Fruit fly (Drosophila melanogaster) whole organism, embryonic: ENCODE measurements around the gene CG34453.

Experiments
- Antp ChIP-seq: fragments of 200-800 bp; sonication (Bioruptor generic); optimal IDR thresholded peaks from 3 replicates; lab custom pipeline; 2016; ENCODE audit warnings: missing biosample characterization, missing genetic modification characterization
- B-H1 ChIP-seq: fragments of 200-800 bp; sonication (Bioruptor generic); IDR thresholded peaks from 3 replicates; pipeline ENCODE4 v1.3.6; 2022; ENCODE audit warnings: missing biosample characterization, missing genetic modification characterization
- BtbVII ChIP-seq: fragments of 200-800 bp; sonication (Bioruptor generic); optimal IDR thresholded peaks from 3 replicates; lab custom pipeline; 2017; ENCODE audit warnings: missing biosample characterization, mild to moderate bottlenecking, missing genetic modification characterization
- CG10959 ChIP-seq: fragments of 200-800 bp; sonication (Bioruptor generic); IDR thresholded peaks from 2 replicates; pipeline ENCODE4 v1.3.6; 2022; ENCODE audit warnings: missing biosample characterization, missing genetic modification characterization
- CG11247 ChIP-seq: fragments of 200-800 bp; sonication (Bioruptor generic); IDR thresholded peaks from 2 replicates; pipeline ENCODE4 v1.3.6; 2022; ENCODE audit warnings: missing biosample characterization, missing genetic modification characterization
- CG11504 ChIP-seq: fragments of 200-800 bp; sonication (Bioruptor generic); optimal IDR thresholded peaks from 3 replicates; lab custom pipeline; 2019; ENCODE audit warnings: missing biosample characterization, mild to moderate bottlenecking, missing genetic modification characterization, moderate library complexity
- CG12155 ChIP-seq: fragments of 200-800 bp; sonication (Bioruptor generic); optimal IDR thresholded peaks from 3 replicates; lab custom pipeline; 2016; ENCODE audit warnings: missing biosample characterization, missing genetic modification characterization
- CG1233 ChIP-seq: fragments of 200-800 bp; sonication (Bioruptor generic); optimal IDR thresholded peaks from 4 replicates; lab custom pipeline; 2018; ENCODE audit warnings: missing biosample characterization, mild to moderate bottlenecking, missing genetic modification characterization
- CG12659 ChIP-seq: fragments of 200-800 bp; sonication (Bioruptor generic); optimal IDR thresholded peaks from 3 replicates; lab custom pipeline; 2017; ENCODE audit warnings: mild to moderate bottlenecking, missing biosample characterization, missing genetic modification reagents, missing genetic modification characterization
- CG14860 ChIP-seq: fragments of 200-800 bp; sonication (Bioruptor generic); IDR thresholded peaks from 3 replicates; pipeline ENCODE4 v1.3.6; 2022; ENCODE audit warnings: missing biosample characterization, missing genetic modification characterization; ENCODE audit not compliant: partially characterized antibody
- CG16779 ChIP-seq: fragments of 200-800 bp; sonication (Bioruptor generic); IDR thresholded peaks from 2 replicates; pipeline ENCODE4 v1.3.6; 2022; ENCODE audit warnings: missing biosample characterization, missing genetic modification characterization
- CG18476 ChIP-seq: fragments of 200-800 bp; sonication (Bioruptor generic); optimal IDR thresholded peaks from 2 replicates; lab custom pipeline; 2016; ENCODE audit warnings: missing biosample characterization, mild to moderate bottlenecking, missing genetic modification characterization
- CG7556 ChIP-seq: fragments of 200-800 bp; sonication (Bioruptor generic); optimal IDR thresholded peaks from 2 replicates; lab custom pipeline; 2017; ENCODE audit warnings: missing biosample characterization, mild to moderate bottlenecking, missing genetic modification characterization
- CG8388 ChIP-seq: fragments of 200-800 bp; sonication (Bioruptor generic); optimal IDR thresholded peaks from 2 replicates; lab custom pipeline; 2019; ENCODE audit warnings: missing biosample characterization, mild to moderate bottlenecking, missing genetic modification characterization, moderate library complexity
- CG9817 ChIP-seq: fragments of 200-800 bp; sonication (Bioruptor generic); optimal IDR thresholded peaks from 2 replicates; lab custom pipeline; 2018; ENCODE audit warnings: missing biosample characterization, mild to moderate bottlenecking, missing genetic modification characterization, moderate library complexity
- D19B ChIP-seq: fragments of 200-800 bp; sonication (Bioruptor generic); optimal IDR thresholded peaks from 2 replicates; lab custom pipeline; 2017; ENCODE audit warnings: missing biosample characterization, mild to moderate bottlenecking, missing genetic modification characterization
- Dad ChIP-seq: fragments of 200-800 bp; sonication (Bioruptor generic); optimal IDR thresholded peaks from 3 replicates; lab custom pipeline; 2016; ENCODE audit warnings: missing biosample characterization, missing genetic modification characterization
- Dek ChIP-seq: fragments of 200-800 bp; sonication (Bioruptor generic); optimal IDR thresholded peaks from 3 replicates; lab custom pipeline; 2019; ENCODE audit warnings: missing biosample characterization, mild to moderate bottlenecking, missing genetic modification characterization, moderate library complexity
- Ets65A ChIP-seq: fragments of 200-800 bp; sonication (Bioruptor generic); peaks from one replicate; lab custom pipeline; 2016; ENCODE audit warnings: missing biosample characterization, missing genetic modification characterization
- Fer2 ChIP-seq: fragments of 200-800 bp; sonication (Bioruptor generic); optimal IDR thresholded peaks from 2 replicates; lab custom pipeline; 2018; ENCODE audit warnings: missing biosample characterization, mild to moderate bottlenecking, missing genetic modification characterization, moderate library complexity
- Hey ChIP-seq: fragments of 200-800 bp; sonication (Bioruptor generic); optimal IDR thresholded peaks from 3 replicates; lab custom pipeline; 2018; ENCODE audit warnings: missing biosample characterization, mild to moderate bottlenecking, missing genetic modification characterization
- MTF-1 ChIP-seq: fragments of 200-800 bp; sonication (Bioruptor generic); optimal IDR thresholded peaks from 2 replicates; lab custom pipeline; 2018; ENCODE audit warnings: missing biosample characterization, mild to moderate bottlenecking, missing genetic modification characterization, borderline replicate concordance
- Mrtf ChIP-seq: fragments of 200-800 bp; sonication (Bioruptor generic); IDR thresholded peaks from 3 replicates; pipeline ENCODE4 v1.3.6; 2022; ENCODE audit warnings: missing biosample characterization, missing genetic modification characterization
- NC2β ChIP-seq: fragments of 200-800 bp; sonication (Bioruptor generic); optimal IDR thresholded peaks from 2 replicates; lab custom pipeline; 2016; ENCODE audit warnings: missing biosample characterization, missing genetic modification characterization
- Oaz ChIP-seq: fragments of 200-800 bp; sonication (Bioruptor generic); IDR thresholded peaks from 2 replicates; pipeline ENCODE4 v1.3.6; 2022; ENCODE audit warnings: missing biosample characterization, missing genetic modification characterization
- Pdp1 ChIP-seq, 2 experiments: fragments of 200-800 bp; sonication (Bioruptor generic); optimal IDR thresholded peaks; 3 replicates each; lab custom pipeline; 2016; ENCODE audit warnings: missing biosample characterization in 2 of 2, missing genetic modification characterization in 2 of 2, mild to moderate bottlenecking in 1 of 2, moderate library complexity in 1 of 2
- Poxn ChIP-seq: fragments of 200-800 bp; sonication (Bioruptor generic); IDR thresholded peaks from 2 replicates; pipeline ENCODE4 v1.3.6; 2022; ENCODE audit warnings: missing biosample characterization, missing genetic modification characterization
- Side ChIP-seq: fragments of 200-800 bp; sonication (Bioruptor generic); optimal IDR thresholded peaks from 2 replicates; lab custom pipeline; 2016; ENCODE audit warnings: missing biosample characterization, missing genetic modification characterization
- abd-A ChIP-seq: fragments of 200-800 bp; sonication (Bioruptor generic); optimal IDR thresholded peaks from 3 replicates; lab custom pipeline; 2019; ENCODE audit warnings: missing biosample characterization, mild to moderate bottlenecking, missing genetic modification characterization, moderate library complexity
- aop ChIP-seq: fragments of 200-800 bp; sonication (Bioruptor generic); IDR thresholded peaks from 2 replicates; pipeline ENCODE4 v1.3.6; 2022; ENCODE audit warnings: missing biosample characterization, missing genetic modification characterization
- bcd ChIP-seq: fragments of 200-800 bp; sonication (Bioruptor generic); optimal IDR thresholded peaks from 2 replicates; lab custom pipeline; 2017; ENCODE audit warnings: missing biosample characterization, mild to moderate bottlenecking, missing genetic modification characterization
- crc ChIP-seq: fragments of 200-800 bp; sonication (Bioruptor generic); optimal IDR thresholded peaks from 2 replicates; lab custom pipeline; 2016; ENCODE audit warnings: missing biosample characterization, missing genetic modification characterization
- ems ChIP-seq: fragments of 200-800 bp; sonication (Bioruptor generic); optimal IDR thresholded peaks from 3 replicates; lab custom pipeline; 2016; ENCODE audit warnings: missing biosample characterization, missing genetic modification characterization
- gce ChIP-seq: fragments of 200-800 bp; sonication (Bioruptor generic); IDR thresholded peaks from 3 replicates; pipeline ENCODE4 v1.3.6; 2022; ENCODE audit warnings: missing biosample characterization, missing genetic modification characterization
- gcm ChIP-seq: fragments of 200-800 bp; sonication (Bioruptor generic); optimal IDR thresholded peaks from 2 replicates; lab custom pipeline; 2019; ENCODE audit warnings: missing biosample characterization, mild to moderate bottlenecking, missing genetic modification characterization, moderate library complexity
- gcm2 ChIP-seq: fragments of 200-800 bp; sonication (Bioruptor generic); optimal IDR thresholded peaks from 2 replicates; lab custom pipeline; 2016; ENCODE audit warnings: missing biosample characterization, missing genetic modification characterization
- hbn ChIP-seq: fragments of 200-800 bp; sonication (Bioruptor generic); IDR thresholded peaks from 2 replicates; pipeline ENCODE4 v1.3.6; 2022; ENCODE audit warnings: missing biosample characterization, missing genetic modification characterization; ENCODE audit not compliant: partially characterized antibody
- her ChIP-seq: fragments of 200-800 bp; sonication (Bioruptor generic); optimal IDR thresholded peaks from 2 replicates; lab custom pipeline; 2016; ENCODE audit warnings: missing biosample characterization, missing genetic modification characterization
- lilli ChIP-seq: fragments of 200-800 bp; sonication (Bioruptor generic); optimal IDR thresholded peaks from 3 replicates; lab custom pipeline; 2016; ENCODE audit warnings: missing biosample characterization, missing genetic modification characterization
- mirr ChIP-seq: fragments of 200-800 bp; sonication (Bioruptor generic); optimal IDR thresholded peaks from 3 replicates; lab custom pipeline; 2018; ENCODE audit warnings: missing biosample characterization, mild to moderate bottlenecking, missing genetic modification characterization
- pan ChIP-seq, 4 experiments: fragments of >200 bp in 3 of 4; fragments of 200-800 bp in 1 of 4; sonication (Bioruptor generic) in 1 of 4; optimal IDR thresholded peaks in 3 of 4; IDR thresholded peaks in 1 of 4; 2 replicates each; pipeline versions ENCODE4 v1.3.6 to Lab custom; 2017 to 2022; ENCODE audit warnings: missing biosample characterization in 2 of 4, missing genetic modification characterization in 2 of 4, mixed read lengths in 1 of 4
- pfk ChIP-seq: fragments of 200-800 bp; sonication (Bioruptor generic); optimal IDR thresholded peaks from 2 replicates; lab custom pipeline; 2018; ENCODE audit warnings: missing biosample characterization, mild to moderate bottlenecking, missing genetic modification characterization, moderate library complexity
- phol ChIP-seq: fragments of 200-800 bp; sonication (Bioruptor generic); optimal IDR thresholded peaks from 3 replicates; lab custom pipeline; 2018; ENCODE audit warnings: missing biosample characterization, mild to moderate bottlenecking, missing genetic modification characterization, moderate library complexity
- pnt ChIP-seq: fragments of 200-800 bp; sonication (Bioruptor generic); optimal IDR thresholded peaks from 3 replicates; lab custom pipeline; 2016; ENCODE audit warnings: missing biosample characterization, missing genetic modification characterization
- seq ChIP-seq: fragments of 200-800 bp; sonication (Bioruptor generic); IDR thresholded peaks from 2 replicates; pipeline ENCODE4 v1.3.6; 2022; ENCODE audit warnings: missing biosample characterization, missing genetic modification characterization
- slbo ChIP-seq: fragments of 200-800 bp; sonication (Bioruptor generic); IDR thresholded peaks from 2 replicates; pipeline ENCODE4 v1.3.6; 2022; ENCODE audit warnings: missing biosample characterization, missing genetic modification characterization
- trh ChIP-seq: fragments of 200-800 bp; sonication (Bioruptor generic); optimal IDR thresholded peaks from 2 replicates; lab custom pipeline; 2016; ENCODE audit warnings: missing biosample characterization, missing genetic modification characterization
- zfh2 ChIP-seq: fragments of 200-800 bp; sonication (Bioruptor generic); optimal IDR thresholded peaks from 2 replicates; lab custom pipeline; 2016; ENCODE audit warnings: missing biosample characterization, missing genetic modification characterization

Gene CG34453

dm6 chr3L:199754-200596, 33.2 kb downstream of the CG34453 start, which contains the start of the genes rno and mri (continued):
- TF ChIP-seq Pdp1 (GFP tag; optimal IDR thresholded peaks at IDR 0.05; lab: Kevin White, UChicago): peak in 1 of 2 experiments; percentile 50
- TF ChIP-seq trh (GFP tag; lab: Kevin White, UChicago): peak; percentile 44
- TF ChIP-seq aop: no peak
- TF ChIP-seq CG14860 (GFP tag; lab: Robert Waterston, UW): peak; percentile 93
- peak; percentile 31 for TF ChIP-seq lilli (GFP tag; lab: Kevin White, UChicago)
- TF ChIP-seq CG8388 (GFP tag; lab: Kevin White, UChicago): peak; percentile 64
- no peak for TF ChIP-seq pnt
- peak; percentile 46 for TF ChIP-seq CG11504 (tag; lab: Kevin White, UChicago)
- TF ChIP-seq gcm2 (GFP tag; lab: Kevin White, UChicago): no peak
- TF ChIP-seq D19B (GFP tag; lab: Kevin White, UChicago): no peak
- peak; percentile 60 for TF ChIP-seq CG12659
- TF ChIP-seq zfh2 (GFP tag; lab: Kevin White, UChicago): peak; percentile 61
- TF ChIP-seq Side (GFP tag; lab: Kevin White, UChicago): no peak
- TF ChIP-seq CG11247 (GFP tag; lab: Robert Waterston, UW): peak; percentile 50; the same call in 1 of the 2 replicates
- TF ChIP-seq CG18476: no peak
- TF ChIP-seq Fer2 (tag; lab: Kevin White, UChicago): peak; percentile 50
- TF ChIP-seq Dek (tag; lab: Kevin White, UChicago): peak; percentile 67
- no peak for TF ChIP-seq abd-A (tag; lab: Kevin White, UChicago)
- TF ChIP-seq CG7556 (GFP tag; lab: Kevin White, UChicago): peak; percentile 69
- TF ChIP-seq ems (GFP tag; lab: Kevin White, UChicago): peak; percentile 1
- TF ChIP-seq Oaz: peak; percentile 63
- TF ChIP-seq NC2β (GFP tag; lab: Kevin White, UChicago): no peak
- peak; percentile 99 for TF ChIP-seq phol (tag; lab: Kevin White, UChicago)
- no peak for TF ChIP-seq crc
- 0 out of 2 replicates have a peak, but pooled peaks have one; percentile 21 for TF ChIP-seq CG16779 (GFP tag; lab: Robert Waterston, UW)
- TF ChIP-seq gce (GFP tag; lab: Robert Waterston, UW): peak; percentile 54; the same call in 1 of the 3 replicates
- no peak for TF ChIP-seq Dad
- TF ChIP-seq bcd: peak; percentile 64
- TF ChIP-seq CG12155 (GFP tag; lab: Kevin White, UChicago): peak; percentile 42
- no peak for TF ChIP-seq pfk
- TF ChIP-seq gcm (GFP tag; lab: Kevin White, UChicago): no peak
- no peak for TF ChIP-seq CG10959
- TF ChIP-seq pan (optimal IDR thresholded peaks at IDR 0.05; lab: Kevin White, UChicago): no peak
- peak in 1 of 2 experiments; percentile 85 for TF ChIP-seq pan (GFP tag; optimal IDR thresholded peaks at IDR 0.05 in 1 of 2, IDR thresholded peaks at IDR 0.05 in 1 of 2)
- peak; percentile 68 for TF ChIP-seq CG1233
- TF ChIP-seq hbn (GFP tag; lab: Robert Waterston, UW): peak; percentile 91
- peak; percentile 65; the same call in 2 of the 3 replicates for TF ChIP-seq B-H1 (GFP tag; lab: Robert Waterston, UW)
- TF ChIP-seq BtbVII: peak; percentile 3
- peak; percentile 78 for TF ChIP-seq slbo (GFP tag; lab: Robert Waterston, UW)
- no peak for TF ChIP-seq mirr (GFP tag; lab: Kevin White, UChicago)
- no peak for TF ChIP-seq Poxn (GFP tag; lab: Robert Waterston, UW)
- TF ChIP-seq Ets65A (GFP tag; lab: Kevin White, UChicago): peak; percentile 87
- TF ChIP-seq her: no peak
- no peak for TF ChIP-seq Antp (GFP tag; lab: Kevin White, UChicago)
- TF ChIP-seq Hey: no peak
- peak; percentile 77 for TF ChIP-seq CG9817 (tag; lab: Kevin White, UChicago)
- TF ChIP-seq MTF-1 (GFP tag; lab: Kevin White, UChicago): no peak
- TF ChIP-seq seq (GFP tag; lab: Robert Waterston, UW): no peak
- 0 out of 3 replicates have a peak, but pooled peaks have one; percentile 42 for TF ChIP-seq Mrtf
